Fruit fly (Drosophila melanogaster): Measurements from ENCODE around the gene CG34140.

The CG34140 gene

DNA sequence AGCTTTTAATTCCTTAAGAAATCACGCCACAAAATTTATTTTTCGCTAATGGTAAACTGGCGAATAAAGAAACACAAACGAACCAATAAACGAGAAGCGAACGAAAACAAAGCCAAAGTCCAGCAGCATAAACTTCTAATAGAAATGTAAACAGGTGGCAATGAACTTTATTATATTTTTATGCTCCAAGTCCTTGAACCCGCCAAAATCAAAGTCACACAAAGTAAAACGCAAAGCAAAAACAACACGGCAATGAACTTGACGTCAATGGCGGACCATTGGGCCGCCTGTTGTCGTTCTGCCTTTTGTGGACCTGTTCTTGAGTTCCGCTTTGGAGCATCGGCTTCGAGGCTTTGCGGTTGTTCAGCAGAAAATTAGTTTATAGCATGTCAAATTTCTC lies 49.4 kb downstream of the CG34140 start:
- TF ChIP-seq amos (GFP tag; IDR thresholded peaks at IDR 0.05; ENCODE audit: partially characterized antibody) (no peak), CG12104 (GFP tag; optimal IDR thresholded peaks at IDR 0.05) (no peak)

DNA sequence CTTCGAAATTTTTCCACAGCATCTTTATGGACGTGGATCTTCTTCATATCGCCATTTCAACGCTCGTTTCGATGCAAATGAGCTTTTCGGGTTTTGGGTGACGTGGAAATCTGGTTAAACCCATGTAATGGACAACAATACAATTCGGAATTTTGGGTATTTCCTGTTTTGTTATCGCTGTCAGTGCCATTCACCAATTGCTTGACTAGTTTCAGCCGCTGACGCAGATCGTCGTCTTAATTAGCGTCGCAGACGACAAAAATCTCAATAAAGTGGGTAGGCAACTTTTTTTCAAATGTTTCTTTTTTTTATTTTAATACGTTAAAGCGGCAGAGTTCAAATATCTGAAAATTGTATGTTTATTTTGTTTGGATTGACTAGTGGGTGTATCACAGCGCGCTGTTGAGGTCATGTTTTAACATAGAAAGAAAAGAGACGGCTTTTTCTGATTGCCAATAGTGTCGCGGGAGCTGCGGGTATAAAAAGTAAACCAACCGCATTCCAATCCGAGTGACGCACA lies 50.4 kb downstream of the CG34140 start:
- TF ChIP-seq ato (GFP tag; IDR thresholded peaks at IDR 0.05; ENCODE audit: partially characterized antibody) (no peak), pho (GFP tag; optimal IDR thresholded peaks at IDR 0.05) (no peak), knrl (GFP tag; IDR thresholded peaks at IDR 0.05; ENCODE audit: partially characterized antibody) (no peak), ind (GFP tag; optimal IDR thresholded peaks at IDR 0.05) (no peak), hbn (GFP tag; IDR thresholded peaks at IDR 0.05; ENCODE audit: partially characterized antibody) (no peak), CG10543 (GFP tag; optimal IDR thresholded peaks at IDR 0.05) (peak; percentile 12), shn (GFP tag; optimal IDR thresholded peaks at IDR 0.05) (no peak), CG8944 (GFP tag; optimal IDR thresholded peaks at IDR 0.05) (no peak), Hmx (GFP tag; optimal IDR thresholded peaks at IDR 0.05) (no peak), Med (GFP tag) (peak; percentile 31), gt (GFP tag; IDR thresholded peaks at IDR 0.05) (no peak), pita (GFP tag; optimal IDR thresholded peaks at IDR 0.05) (no peak), klu (GFP tag; IDR thresholded peaks at IDR 0.05) (no peak), eve (GFP tag; optimal IDR thresholded peaks at IDR 0.05) (peak in 1 of 2 experiments; percentile 29), hkb (optimal IDR thresholded peaks at IDR 0.05) (peak; percentile 19), hkb (GFP tag; IDR thresholded peaks at IDR 0.05) (no peak), CG34376 (GFP tag; optimal IDR thresholded peaks at IDR 0.05) (no peak), MBD-R2 (GFP tag; IDR thresholded peaks at IDR 0.05) (no peak), esg (GFP tag; conservative IDR thresholded peaks at IDR 0.05) (no peak), abd-A (tag; optimal IDR thresholded peaks at IDR 0.05) (peak; percentile 80), z (GFP tag; IDR thresholded peaks at IDR 0.05) (no peak), CG2678 (tag; optimal IDR thresholded peaks at IDR 0.05) (no peak), Chrac-16 (GFP tag; optimal IDR thresholded peaks at IDR 0.05) (no peak), CG9437 (GFP tag; optimal IDR thresholded peaks at IDR 0.05) (no peak), kay (GFP tag; optimal IDR thresholded peaks at IDR 0.05) (no peak), otp (GFP tag; IDR thresholded peaks at IDR 0.05) (no peak), HLH54F (GFP tag; optimal IDR thresholded peaks at IDR 0.05) (no peak), CG30431 (GFP tag; optimal IDR thresholded peaks at IDR 0.05) (no peak), sug (tag; optimal IDR thresholded peaks at IDR 0.05) (no peak), fd3F (GFP tag; optimal IDR thresholded peaks at IDR 0.05) (no peak), CG17829 (tag; optimal IDR thresholded peaks at IDR 0.05) (no peak), slbo (GFP tag; IDR thresholded peaks at IDR 0.05) (no peak), vfl (GFP tag; optimal IDR thresholded peaks at IDR 0.05) (no peak), Sin3A (optimal IDR thresholded peaks at IDR 0.05) (no peak), dati (GFP tag; IDR thresholded peaks at IDR 0.05) (no peak), fru (optimal IDR thresholded peaks at IDR 0.05) (no peak), CG32532 (GFP tag; IDR thresholded peaks at IDR 0.05) (no peak), Atf-2 (GFP tag; optimal IDR thresholded peaks at IDR 0.05) (no peak), cad (GFP tag; optimal IDR thresholded peaks at IDR 0.05) (no peak), Eip74EF (GFP tag; optimal IDR thresholded peaks at IDR 0.05) (peak in 1 of 2 experiments; percentile 71), CG9797 (GFP tag; optimal IDR thresholded peaks at IDR 0.05) (no peak), CG31441 (GFP tag; IDR thresholded peaks at IDR 0.05) (no peak), chinmo (GFP tag; IDR thresholded peaks at IDR 0.05; ENCODE audit: partially characterized antibody) (peak; percentile 42; the same call in 1 of the 4 replicates), ftz-f1 (GFP tag; optimal IDR thresholded peaks at IDR 0.05) (no peak), Aef1 (GFP tag; IDR thresholded peaks at IDR 0.05) (no peak), Fer2 (tag; optimal IDR thresholded peaks at IDR 0.05) (no peak), toy (GFP tag; IDR thresholded peaks at IDR 0.05) (no peak), sd (tag; optimal IDR thresholded peaks at IDR 0.05) (peak; percentile 90), Awh (GFP tag; IDR thresholded peaks at IDR 0.05) (peak; percentile 69; the same call in 1 of the 2 replicates)

Measured in whole organism, embryonic.